Worm (Caenorhabditis elegans): ENCODE data around the gene K07F5.22.
"Not testable (repeated sequence)": the region's sequence is repeated elsewhere in the genome, so short reads cannot be mapped to it uniquely, and the experiment has no call there.

DNA sequence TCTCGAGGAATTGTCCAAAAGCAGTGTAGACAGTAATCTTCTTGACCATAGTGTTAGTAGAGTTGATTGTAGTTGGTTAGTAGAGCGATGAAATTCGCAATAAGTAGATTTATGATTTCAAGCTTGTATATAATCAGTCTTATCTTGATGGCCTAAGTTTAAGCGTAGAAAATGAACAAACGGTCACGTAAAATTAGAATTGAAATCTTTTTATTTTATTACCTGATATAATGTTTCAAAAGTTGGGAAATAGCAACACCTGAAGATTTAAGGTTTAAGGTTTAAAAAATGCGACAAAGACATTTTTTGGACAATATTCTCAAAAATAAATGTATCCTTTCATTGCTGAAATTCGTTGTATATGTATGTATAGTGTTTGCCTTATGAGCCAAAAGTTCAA, 28.8 kb downstream of the K07F5.22 start, which contains the start of gene sss-1:
- TF ChIP-seq egl-13 (tag; optimal IDR thresholded peaks at IDR 0.05); sptf-1 (tag; optimal IDR thresholded peaks at IDR 0.05); ces-1 (GFP tag; optimal IDR thresholded peaks at IDR 0.05); pag-3 (tag; optimal IDR thresholded peaks at IDR 0.05; ENCODE audit: borderline replicate concordance, insufficient read depth); dpl-1 (GFP tag; optimal IDR thresholded peaks at IDR 0.05); nhr-12 (tag; optimal IDR thresholded peaks at IDR 0.05); nhr-47 (tag; optimal IDR thresholded peaks at IDR 0.05); nhr-77 (tag; optimal IDR thresholded peaks at IDR 0.05); sox-4 (tag; optimal IDR thresholded peaks at IDR 0.05); unc-86 (tag; optimal IDR thresholded peaks at IDR 0.05): not testable (repeated sequence)
